Fruit fly (Drosophila melanogaster) whole organism, embryonic: ENCODE data around the gene Lrr47.

Experiments
- Asciz ChIP-seq: fragments of 200-800 bp; sonication (Bioruptor generic); optimal IDR thresholded peaks from 2 replicates; lab custom pipeline; 2017; ENCODE audit warnings: missing biosample characterization, mild to moderate bottlenecking, missing genetic modification characterization, missing genetic modification reagents
- Atf-2 ChIP-seq: fragments of 200-800 bp; sonication (Bioruptor generic); optimal IDR thresholded peaks from 2 replicates; lab custom pipeline; 2016; ENCODE audit warnings: missing biosample characterization, missing genetic modification characterization
- CG10366 ChIP-seq: fragments of 200-800 bp; sonication (Bioruptor generic); IDR thresholded peaks from 2 replicates; pipeline ENCODE4 v1.3.6; 2022; ENCODE audit warnings: missing biosample characterization, missing genetic modification characterization
- CG10431 ChIP-seq: fragments of 200-800 bp; sonication (Bioruptor generic); optimal IDR thresholded peaks from 3 replicates; lab custom pipeline; 2018; ENCODE audit warnings: missing biosample characterization, mild to moderate bottlenecking, missing genetic modification characterization
- CG10979 ChIP-seq: fragments of 200-800 bp; sonication (Bioruptor generic); optimal IDR thresholded peaks from 2 replicates; lab custom pipeline; 2018; ENCODE audit warnings: missing biosample characterization, mild to moderate bottlenecking, missing genetic modification characterization, moderate library complexity
- CG11247 ChIP-seq: fragments of 200-800 bp; sonication (Bioruptor generic); IDR thresholded peaks from 2 replicates; pipeline ENCODE4 v1.3.6; 2022; ENCODE audit warnings: missing biosample characterization, missing genetic modification characterization
- CG13287 ChIP-seq: fragments of 200-800 bp; sonication (Bioruptor generic); IDR thresholded peaks from 2 replicates; pipeline ENCODE4 v1.3.6; 2022; ENCODE audit warnings: missing biosample characterization, missing genetic modification characterization; ENCODE audit not compliant: partially characterized antibody
- CG14050 ChIP-seq: fragments of 200-800 bp; sonication (Bioruptor generic); IDR thresholded peaks from 3 replicates; pipeline ENCODE4 v1.3.6; 2022; ENCODE audit warnings: missing biosample characterization, missing genetic modification characterization
- CG14667 ChIP-seq: fragments of 200-800 bp; sonication (Bioruptor generic); IDR thresholded peaks from 2 replicates; pipeline ENCODE4 v1.3.6; 2022; ENCODE audit warnings: missing biosample characterization, missing genetic modification characterization
- CG17186 ChIP-seq: fragments of 200-800 bp; sonication (Bioruptor generic); optimal IDR thresholded peaks from 3 replicates; lab custom pipeline; 2017; ENCODE audit warnings: missing biosample characterization, missing genetic modification reagents, missing genetic modification characterization
- CG17361 ChIP-seq: fragments of 200-800 bp; sonication (Bioruptor generic); IDR thresholded peaks from 3 replicates; pipeline ENCODE4 v1.3.6; 2022; ENCODE audit warnings: missing biosample characterization, missing genetic modification characterization
- CG17568 ChIP-seq: fragments of 200-800 bp; sonication (Bioruptor generic); optimal IDR thresholded peaks from 2 replicates; lab custom pipeline; 2018; ENCODE audit warnings: missing biosample characterization, mild to moderate bottlenecking, missing genetic modification characterization, moderate library complexity
- CG3726 ChIP-seq: fragments of 200-800 bp; sonication (Bioruptor generic); IDR thresholded peaks from 3 replicates; pipeline ENCODE4, ENCODE4 v1.3.6; 2022; ENCODE audit warnings: missing biosample characterization, missing genetic modification characterization
- CG3838 ChIP-seq: fragments of 200-800 bp; sonication (Bioruptor generic); optimal IDR thresholded peaks from 3 replicates; lab custom pipeline; 2016; ENCODE audit warnings: missing biosample characterization, missing genetic modification characterization
- CG3847 ChIP-seq: fragments of 200-800 bp; sonication (Bioruptor generic); IDR thresholded peaks from 2 replicates; pipeline ENCODE4 v1.3.6; 2022; ENCODE audit warnings: missing biosample characterization, missing genetic modification characterization
- CG43689 ChIP-seq: fragments of 200-800 bp; sonication (Bioruptor generic); IDR thresholded peaks from 2 replicates; pipeline ENCODE4 v1.3.6; 2022; ENCODE audit warnings: missing biosample characterization, missing genetic modification characterization
- CG4854 ChIP-seq: fragments of 200-800 bp; sonication (Bioruptor generic); optimal IDR thresholded peaks from 2 replicates; lab custom pipeline; 2016; ENCODE audit warnings: missing biosample characterization, missing genetic modification characterization, inconsistent platforms
- CG5180 ChIP-seq: fragments of 200-800 bp; sonication (Bioruptor generic); optimal IDR thresholded peaks from 3 replicates; lab custom pipeline; 2017; ENCODE audit warnings: missing biosample characterization, missing genetic modification characterization, mild to moderate bottlenecking, moderate library complexity, missing genetic modification reagents
- CG6254 ChIP-seq: fragments of 200-800 bp; sonication (Bioruptor generic); optimal IDR thresholded peaks from 3 replicates; lab custom pipeline; 2017; ENCODE audit warnings: mild to moderate bottlenecking, missing biosample characterization, missing genetic modification reagents, missing genetic modification characterization
- CG8388 ChIP-seq: fragments of 200-800 bp; sonication (Bioruptor generic); optimal IDR thresholded peaks from 2 replicates; lab custom pipeline; 2019; ENCODE audit warnings: missing biosample characterization, mild to moderate bottlenecking, missing genetic modification characterization, moderate library complexity
- CG9215 ChIP-seq: fragments of 200-800 bp; sonication (Bioruptor generic); IDR thresholded peaks from 2 replicates; pipeline ENCODE4 v1.3.6; 2022; ENCODE audit warnings: missing biosample characterization, missing genetic modification characterization
- Dip3 ChIP-seq: fragments of 200-800 bp; sonication (Bioruptor generic); optimal IDR thresholded peaks from 3 replicates; lab custom pipeline; 2016; ENCODE audit warnings: missing biosample characterization, missing genetic modification characterization
- HHEX ChIP-seq: fragments of 200-800 bp; sonication (Bioruptor generic); optimal IDR thresholded peaks from 3 replicates; lab custom pipeline; 2017; ENCODE audit warnings: missing biosample characterization, mild to moderate bottlenecking, missing genetic modification characterization, missing genetic modification reagents
- HmgD ChIP-seq: fragments of 200-800 bp; sonication (Bioruptor generic); optimal IDR thresholded peaks from 3 replicates; lab custom pipeline; 2016; ENCODE audit warnings: missing biosample characterization, missing genetic modification characterization
- MTF-1 ChIP-seq: fragments of 200-800 bp; sonication (Bioruptor generic); optimal IDR thresholded peaks from 2 replicates; lab custom pipeline; 2018; ENCODE audit warnings: missing biosample characterization, mild to moderate bottlenecking, missing genetic modification characterization, borderline replicate concordance
- Meics ChIP-seq: fragments of 200-800 bp; sonication (Bioruptor generic); optimal IDR thresholded peaks from 2 replicates; lab custom pipeline; 2017; ENCODE audit warnings: missing biosample characterization, mild to moderate bottlenecking, missing genetic modification characterization
- NfI ChIP-seq: fragments of 200-800 bp; sonication (Bioruptor generic); optimal IDR thresholded peaks from 3 replicates; lab custom pipeline; 2018; ENCODE audit warnings: missing biosample characterization, mild to moderate bottlenecking, missing genetic modification characterization, moderate library complexity
- Scr ChIP-seq: fragments of 200-800 bp; sonication (Bioruptor generic); IDR thresholded peaks from 2 replicates; pipeline ENCODE4 v1.3.6; 2022; ENCODE audit warnings: missing biosample characterization, missing genetic modification characterization; ENCODE audit not compliant: partially characterized antibody
- Spps ChIP-seq: fragments of 200-800 bp; sonication (Bioruptor generic); optimal IDR thresholded peaks from 2 replicates; lab custom pipeline; 2018; ENCODE audit warnings: missing biosample characterization, mild to moderate bottlenecking, missing genetic modification characterization
- Sry-β ChIP-seq: fragments of 200-800 bp; sonication (Bioruptor generic); optimal IDR thresholded peaks from 2 replicates; lab custom pipeline; 2018; ENCODE audit warnings: missing biosample characterization, mild to moderate bottlenecking, missing genetic modification characterization, moderate library complexity
- YL-1 ChIP-seq: fragments of 200-800 bp; sonication (Bioruptor generic); optimal IDR thresholded peaks from 3 replicates; lab custom pipeline; 2017; ENCODE audit warnings: missing biosample characterization, mild to moderate bottlenecking, missing genetic modification characterization
- ase ChIP-seq: fragments of 200-800 bp; sonication (Bioruptor generic); IDR thresholded peaks from 3 replicates; pipeline ENCODE4 v1.3.6; 2022; ENCODE audit warnings: missing biosample characterization, missing genetic modification characterization
- caup ChIP-seq: fragments of 200-800 bp; sonication (Bioruptor generic); optimal IDR thresholded peaks from 3 replicates; lab custom pipeline; 2017; ENCODE audit warnings: missing biosample characterization, mild to moderate bottlenecking, missing genetic modification characterization, moderate library complexity; ENCODE audit not compliant: severe bottlenecking
- corto ChIP-seq: fragments of 200-800 bp; sonication (Bioruptor generic); optimal IDR thresholded peaks from 2 replicates; lab custom pipeline; 2016; ENCODE audit warnings: missing biosample characterization, mild to moderate bottlenecking, missing genetic modification characterization, moderate library complexity
- dimm ChIP-seq: fragments of 200-800 bp; sonication (Bioruptor generic); IDR thresholded peaks from 2 replicates; pipeline ENCODE4 v1.3.6; 2022; ENCODE audit warnings: missing biosample characterization, missing genetic modification characterization
- dysf ChIP-seq: fragments of 200-800 bp; sonication (Bioruptor generic); IDR thresholded peaks from 3 replicates; pipeline ENCODE4 v1.3.6; 2022; ENCODE audit warnings: missing biosample characterization, missing genetic modification characterization
- ems ChIP-seq: fragments of 200-800 bp; sonication (Bioruptor generic); optimal IDR thresholded peaks from 3 replicates; lab custom pipeline; 2016; ENCODE audit warnings: missing biosample characterization, missing genetic modification characterization
- fd102C ChIP-seq: fragments of 200-800 bp; sonication (Bioruptor generic); optimal IDR thresholded peaks from 2 replicates; lab custom pipeline; 2018; ENCODE audit warnings: missing biosample characterization, mild to moderate bottlenecking, missing genetic modification characterization, moderate library complexity
- ken ChIP-seq: fragments of 200-800 bp; sonication (Bioruptor generic); IDR thresholded peaks from 3 replicates; pipeline ENCODE4 v1.3.6; 2022; ENCODE audit warnings: missing biosample characterization, missing genetic modification characterization
- lilli ChIP-seq: fragments of 200-800 bp; sonication (Bioruptor generic); optimal IDR thresholded peaks from 3 replicates; lab custom pipeline; 2016; ENCODE audit warnings: missing biosample characterization, missing genetic modification characterization
- lov ChIP-seq, 2 experiments: fragments of 200-800 bp in 1 of 2; fragments of >200 bp in 1 of 2; sonication (Bioruptor generic) in 1 of 2; IDR thresholded peaks in 1 of 2; optimal IDR thresholded peaks in 1 of 2; 2 replicates in 1 of 2; 3 replicates in 1 of 2; pipeline versions ENCODE4 v1.3.6 to Lab custom; 2017 to 2022; ENCODE audit warnings: missing biosample characterization in 1 of 2, missing genetic modification characterization in 1 of 2
- mam ChIP-seq: fragments of 200-800 bp; sonication (Bioruptor generic); optimal IDR thresholded peaks from 3 replicates; lab custom pipeline; 2016; ENCODE audit warnings: missing biosample characterization, missing genetic modification characterization
- odd ChIP-seq: fragments of 200-800 bp; sonication (Bioruptor generic); optimal IDR thresholded peaks from 2 replicates; lab custom pipeline; 2017; ENCODE audit warnings: missing biosample characterization, mild to moderate bottlenecking, missing genetic modification characterization
- pan ChIP-seq, 4 experiments: fragments of >200 bp in 3 of 4; fragments of 200-800 bp in 1 of 4; sonication (Bioruptor generic) in 1 of 4; optimal IDR thresholded peaks in 3 of 4; IDR thresholded peaks in 1 of 4; 2 replicates each; pipeline versions ENCODE4 v1.3.6 to Lab custom; 2017 to 2022; ENCODE audit warnings: missing biosample characterization in 2 of 4, missing genetic modification characterization in 2 of 4, mixed read lengths in 1 of 4
- pita ChIP-seq: fragments of 200-800 bp; sonication (Bioruptor generic); optimal IDR thresholded peaks from 2 replicates; lab custom pipeline; 2017; ENCODE audit warnings: missing biosample characterization, mild to moderate bottlenecking, missing genetic modification characterization
- ro ChIP-seq: fragments of 200-800 bp; sonication (Bioruptor generic); IDR thresholded peaks from 2 replicates; pipeline ENCODE4 v1.3.6; 2022; ENCODE audit warnings: missing biosample characterization, missing genetic modification characterization
- sens ChIP-seq: fragments of 200-800 bp; sonication (Bioruptor generic); peaks from one replicate; lab custom pipeline; 2016; ENCODE audit warnings: missing biosample characterization, missing genetic modification characterization
- sr ChIP-seq: fragments of 200-800 bp; sonication (Bioruptor generic); IDR thresholded peaks from 3 replicates; pipeline ENCODE4 v1.3.6; 2022; ENCODE audit warnings: missing biosample characterization, missing genetic modification characterization
- tap ChIP-seq: fragments of 200-800 bp; optimal IDR thresholded peaks from 3 replicates; lab custom pipeline; 2019; ENCODE audit warnings: missing biosample characterization, mild to moderate bottlenecking, missing genetic modification characterization, moderate library complexity

The Lrr47 gene

dm6 chr2L:10474268-10474678 is 42.9 kb upstream of the Lrr47 start, which contains the start of gene RluA-1 (continued):
- TF ChIP-seq MTF-1 (peak; percentile 99), sr (peak; percentile 91), YL-1 (GFP tag; lab: Kevin White, UChicago) (peak; percentile 97), sens (GFP tag; lab: Kevin White, UChicago) (peak; percentile 99), Meics (peak; percentile 99), CG9215 (GFP tag; lab: Robert Waterston, UW) (peak; percentile 97), HHEX (GFP tag; lab: Kevin White, UChicago) (peak; percentile 99), CG5180 (GFP tag; lab: Kevin White, UChicago) (peak; percentile 96), Scr (GFP tag; lab: Robert Waterston, UW) (peak; percentile 53), Atf-2 (GFP tag; lab: Kevin White, UChicago) (peak; percentile 95), CG14667 (GFP tag; lab: Robert Waterston, UW) (peak; percentile 99), odd (GFP tag; lab: Kevin White, UChicago) (peak; percentile 99), CG17361 (GFP tag; lab: Robert Waterston, UW) (peak; percentile 99), CG43689 (GFP tag; lab: Robert Waterston, UW) (peak; percentile 97), dimm (GFP tag; lab: Robert Waterston, UW) (peak; percentile 99), lov (optimal IDR thresholded peaks at IDR 0.05; lab: Kevin White, UChicago) (no peak), lov (GFP tag; IDR thresholded peaks at IDR 0.05; lab: Robert Waterston, UW) (peak; percentile 99), CG17568 (GFP tag; lab: Kevin White, UChicago) (peak; percentile 99), CG13287 (GFP tag; lab: Robert Waterston, UW) (peak; percentile 80), CG10979 (tag; lab: Kevin White, UChicago) (peak; percentile 99), pita (GFP tag; lab: Kevin White, UChicago) (no peak), CG3838 (GFP tag; lab: Kevin White, UChicago) (peak; percentile 96), lilli (GFP tag; lab: Kevin White, UChicago) (peak; percentile 98), Asciz (GFP tag; lab: Kevin White, UChicago) (peak; percentile 99), NfI (GFP tag; lab: Kevin White, UChicago) (peak; percentile 99), caup (GFP tag; lab: Kevin White, UChicago) (peak; percentile 98), pan (optimal IDR thresholded peaks at IDR 0.05; lab: Kevin White, UChicago) (no peak), pan (GFP tag; optimal IDR thresholded peaks at IDR 0.05 in 1 of 2, IDR thresholded peaks at IDR 0.05 in 1 of 2) (peak in 1 of 2 experiments; percentile 100), CG8388 (GFP tag; lab: Kevin White, UChicago) (peak; percentile 99), tap (tag; lab: Kevin White, UChicago) (peak; percentile 99), CG6254 (GFP tag; lab: Kevin White, UChicago) (peak; percentile 98), ems (peak; percentile 96), ro (GFP tag; lab: Robert Waterston, UW) (peak; percentile 99), Dip3 (GFP tag; lab: Kevin White, UChicago) (peak; percentile 77), dysf (GFP tag; lab: Robert Waterston, UW) (peak; percentile 100), ase (peak; percentile 99), CG4854 (GFP tag; lab: Kevin White, UChicago) (peak; percentile 97), CG14050 (GFP tag; lab: Robert Waterston, UW) (peak; percentile 99), CG3726 (GFP tag; lab: Robert Waterston, UW) (peak; percentile 97), HmgD (GFP tag; lab: Kevin White, UChicago) (peak; percentile 53), CG10431 (GFP tag; lab: Kevin White, UChicago) (peak; percentile 99), fd102C (GFP tag; lab: Kevin White, UChicago) (peak; percentile 96), CG11247 (GFP tag; lab: Robert Waterston, UW) (peak; percentile 99), corto (GFP tag; lab: Kevin White, UChicago) (peak; percentile 60), Sry-β (GFP tag; lab: Kevin White, UChicago) (peak; percentile 79), CG10366 (peak; percentile 99), mam (GFP tag; lab: Kevin White, UChicago) (peak; percentile 61), Spps (tag; lab: Kevin White, UChicago) (peak; percentile 100), CG3847 (GFP tag; lab: Robert Waterston, UW) (peak; percentile 99), ken (GFP tag; lab: Robert Waterston, UW) (peak; percentile 99), CG17186 (GFP tag; lab: Kevin White, UChicago) (peak; percentile 94)
